Fruit fly (Drosophila melanogaster) whole organism, prepupa: ENCODE measurements around the gene CG32040.

ENCODE experiments used
- Blimp-1 ChIP-seq: fragments of 200-800 bp; sonication (Bioruptor generic); optimal IDR thresholded peaks from 3 replicates; lab custom pipeline; 2017; ENCODE audit warnings: missing biosample characterization, missing genetic modification characterization, mild to moderate bottlenecking, moderate library complexity, missing genetic modification reagents
- CG10669 ChIP-seq: fragments of 200-800 bp; sonication (Bioruptor generic); optimal IDR thresholded peaks from 3 replicates; lab custom pipeline; 2018; ENCODE audit warnings: missing biosample characterization, mild to moderate bottlenecking, missing genetic modification characterization, moderate library complexity
- CG11294 ChIP-seq: fragments of 200-800 bp; sonication (Bioruptor generic); IDR thresholded peaks from 2 replicates; pipeline ENCODE4 v1.3.6; 2022; ENCODE audit warnings: missing biosample characterization, missing genetic modification characterization
- CG11902 ChIP-seq: fragments of 200-800 bp; sonication (Bioruptor generic); optimal IDR thresholded peaks from 3 replicates; lab custom pipeline; 2016; ENCODE audit warnings: missing biosample characterization, missing genetic modification characterization
- CG15336 ChIP-seq: fragments of 200-800 bp; sonication (Bioruptor generic); IDR thresholded peaks from 2 replicates; pipeline ENCODE4 v1.3.6; 2022; ENCODE audit warnings: missing biosample characterization, missing genetic modification characterization
- CG1621 ChIP-seq: fragments of 200-800 bp; sonication (Bioruptor generic); optimal IDR thresholded peaks from 3 replicates; lab custom pipeline; 2018; ENCODE audit warnings: missing biosample characterization, mild to moderate bottlenecking, missing genetic modification characterization
- CG3032 ChIP-seq: fragments of 200-800 bp; optimal IDR thresholded peaks from 2 replicates; lab custom pipeline; 2019; ENCODE audit warnings: missing biosample characterization, mild to moderate bottlenecking, missing genetic modification characterization, moderate library complexity
- CG31627 ChIP-seq: fragments of 200-800 bp; sonication (Bioruptor generic); optimal IDR thresholded peaks from 3 replicates; lab custom pipeline; 2016; ENCODE audit warnings: missing biosample characterization, missing genetic modification characterization
- CG32006 ChIP-seq: fragments of 200-800 bp; sonication (Bioruptor generic); optimal IDR thresholded peaks from 3 replicates; lab custom pipeline; 2017; ENCODE audit warnings: missing biosample characterization, mild to moderate bottlenecking, missing genetic modification characterization
- CG34406 ChIP-seq: fragments of 200-800 bp; sonication (Bioruptor generic); optimal IDR thresholded peaks from 3 replicates; lab custom pipeline; 2016; ENCODE audit warnings: missing biosample characterization, missing genetic modification characterization
- CG3919 ChIP-seq: fragments of 200-800 bp; sonication (Bioruptor generic); optimal IDR thresholded peaks from 3 replicates; lab custom pipeline; 2016; ENCODE audit warnings: missing biosample characterization, missing genetic modification characterization
- CG4318 ChIP-seq: fragments of 200-800 bp; sonication (Bioruptor generic); optimal IDR thresholded peaks from 3 replicates; lab custom pipeline; 2017; ENCODE audit warnings: missing biosample characterization, mild to moderate bottlenecking, missing genetic modification characterization
- CG6163 ChIP-seq: fragments of 200-800 bp; sonication (Bioruptor generic); IDR thresholded peaks from 3 replicates; pipeline ENCODE4 v1.3.6; 2022; ENCODE audit warnings: missing biosample characterization, missing genetic modification characterization
- CG6276 ChIP-seq: fragments of 200-800 bp; sonication (Bioruptor generic); optimal IDR thresholded peaks from 2 replicates; lab custom pipeline; 2017; ENCODE audit warnings: missing biosample characterization, mild to moderate bottlenecking, missing genetic modification characterization
- CG6808 ChIP-seq: fragments of 200-800 bp; sonication (Bioruptor generic); optimal IDR thresholded peaks from 3 replicates; lab custom pipeline; 2017; ENCODE audit warnings: missing biosample characterization, missing genetic modification characterization, mild to moderate bottlenecking, moderate library complexity, missing genetic modification reagents
- CG6854 ChIP-seq: fragments of 200-800 bp; sonication (Bioruptor generic); optimal IDR thresholded peaks from 2 replicates; lab custom pipeline; 2017; ENCODE audit warnings: missing biosample characterization, mild to moderate bottlenecking, missing genetic modification characterization
- CG7368 ChIP-seq: fragments of 200-800 bp; sonication (Bioruptor generic); optimal IDR thresholded peaks from 3 replicates; lab custom pipeline; 2016; ENCODE audit warnings: missing biosample characterization, missing genetic modification characterization
- CG8119 ChIP-seq: fragments of 200-800 bp; sonication (Bioruptor generic); IDR thresholded peaks from 3 replicates; pipeline ENCODE4 v1.3.6; 2022; ENCODE audit warnings: missing biosample characterization, missing genetic modification characterization
- CG8319 ChIP-seq: fragments of 200-800 bp; sonication (Bioruptor generic); optimal IDR thresholded peaks from 3 replicates; lab custom pipeline; 2016; ENCODE audit warnings: missing biosample characterization, missing genetic modification characterization
- CG8632 ChIP-seq: fragments of 200-800 bp; sonication (Bioruptor generic); optimal IDR thresholded peaks from 3 replicates; lab custom pipeline; 2016; ENCODE audit warnings: missing biosample characterization, missing genetic modification characterization
- CG9139 ChIP-seq: fragments of 200-800 bp; sonication (Bioruptor generic); optimal IDR thresholded peaks from 3 replicates; lab custom pipeline; 2017; ENCODE audit warnings: missing biosample characterization, mild to moderate bottlenecking, missing genetic modification characterization
- Eip93F ChIP-seq: fragments of 200-800 bp; sonication (Bioruptor generic); optimal IDR thresholded peaks from 2 replicates; lab custom pipeline; 2016; ENCODE audit warnings: missing biosample characterization, mild to moderate bottlenecking, missing genetic modification characterization
- Ets21C ChIP-seq: fragments of 200-800 bp; sonication (Bioruptor generic); optimal IDR thresholded peaks from 3 replicates; lab custom pipeline; 2016; ENCODE audit warnings: missing biosample characterization, missing genetic modification characterization
- Ets96B ChIP-seq: fragments of 200-800 bp; optimal IDR thresholded peaks from 2 replicates; lab custom pipeline; 2019; ENCODE audit warnings: missing biosample characterization, mild to moderate bottlenecking, missing genetic modification characterization, moderate library complexity
- Hr38 ChIP-seq: sonication (Bioruptor generic); optimal IDR thresholded peaks from 2 replicates; lab custom pipeline; 2016; ENCODE audit warnings: missing biosample characterization, missing genetic modification characterization
- Hr39 ChIP-seq: fragments of 200-800 bp; sonication (Bioruptor generic); optimal IDR thresholded peaks from 2 replicates; lab custom pipeline; 2016; ENCODE audit warnings: missing biosample characterization, missing genetic modification characterization
- Hr4 ChIP-seq: fragments of 200-800 bp; sonication (Bioruptor generic); optimal IDR thresholded peaks from 3 replicates; lab custom pipeline; 2016; ENCODE audit warnings: missing biosample characterization, missing genetic modification characterization
- Lpt ChIP-seq: fragments of 200-800 bp; sonication (Bioruptor generic); optimal IDR thresholded peaks from 3 replicates; lab custom pipeline; 2016; ENCODE audit warnings: missing biosample characterization, missing genetic modification characterization
- Met ChIP-seq: fragments of 200-800 bp; sonication (Bioruptor generic); optimal IDR thresholded peaks from 3 replicates; lab custom pipeline; 2016; ENCODE audit warnings: missing biosample characterization, missing genetic modification characterization
- OdsH ChIP-seq: fragments of 200-800 bp; sonication (Bioruptor generic); optimal IDR thresholded peaks from 3 replicates; lab custom pipeline; 2016; ENCODE audit warnings: missing biosample characterization, missing genetic modification characterization
- Smox ChIP-seq: fragments of 200-800 bp; sonication (Bioruptor generic); optimal IDR thresholded peaks from 3 replicates; lab custom pipeline; 2016; ENCODE audit warnings: missing biosample characterization, missing genetic modification characterization
- Sox102F ChIP-seq: fragments of 200-800 bp; sonication (Bioruptor generic); optimal IDR thresholded peaks from 2 replicates; lab custom pipeline; 2016; ENCODE audit warnings: missing biosample characterization, mild to moderate bottlenecking, missing genetic modification characterization
- Sox14 ChIP-seq: fragments of 200-800 bp; sonication (Bioruptor generic); optimal IDR thresholded peaks from 3 replicates; lab custom pipeline; 2016; ENCODE audit warnings: missing biosample characterization, missing genetic modification characterization
- Sox15 ChIP-seq: fragments of 200-800 bp; sonication (Bioruptor generic); optimal IDR thresholded peaks from 3 replicates; lab custom pipeline; 2016; ENCODE audit warnings: missing biosample characterization, missing genetic modification characterization
- achi ChIP-seq: fragments of 200-800 bp; sonication (Bioruptor generic); optimal IDR thresholded peaks from 3 replicates; lab custom pipeline; 2016; ENCODE audit warnings: missing biosample characterization, missing genetic modification characterization
- acj6 ChIP-seq: fragments of 200-800 bp; sonication (Bioruptor generic); optimal IDR thresholded peaks from 3 replicates; lab custom pipeline; 2016; ENCODE audit warnings: missing biosample characterization, missing genetic modification characterization
- dac ChIP-seq: fragments of 200-800 bp; sonication (Bioruptor generic); optimal IDR thresholded peaks from 2 replicates; lab custom pipeline; 2017; ENCODE audit warnings: missing biosample characterization, mild to moderate bottlenecking, missing genetic modification characterization
- dsx ChIP-seq: fragments of 200-800 bp; optimal IDR thresholded peaks from 3 replicates; lab custom pipeline; 2019; ENCODE audit warnings: missing biosample characterization, mild to moderate bottlenecking, missing genetic modification characterization, moderate library complexity; ENCODE audit not compliant: poor library complexity, severe bottlenecking
- eg ChIP-seq: fragments of 200-800 bp; sonication (Bioruptor generic); IDR thresholded peaks from 3 replicates; pipeline ENCODE4 v1.3.6; 2022; ENCODE audit warnings: missing biosample characterization, missing genetic modification characterization
- esn ChIP-seq: fragments of 200-800 bp; sonication (Bioruptor generic); optimal IDR thresholded peaks from 2 replicates; lab custom pipeline; 2016; ENCODE audit warnings: missing biosample characterization, mild to moderate bottlenecking, missing genetic modification characterization, moderate library complexity
- fd59A ChIP-seq: fragments of 200-800 bp; sonication (Bioruptor generic); optimal IDR thresholded peaks from 2 replicates; lab custom pipeline; 2017; ENCODE audit warnings: missing biosample characterization, mild to moderate bottlenecking, missing genetic modification characterization, missing genetic modification reagents
- fd85E ChIP-seq: fragments of 200-800 bp; sonication (Bioruptor generic); optimal IDR thresholded peaks from 3 replicates; lab custom pipeline; 2016; ENCODE audit warnings: missing biosample characterization, missing genetic modification characterization
- fkh ChIP-seq: fragments of 200-800 bp; sonication (Bioruptor generic); optimal IDR thresholded peaks from 3 replicates; lab custom pipeline; 2017; ENCODE audit warnings: missing biosample characterization, mild to moderate bottlenecking, missing genetic modification characterization, moderate library complexity
- lz ChIP-seq: fragments of 200-800 bp; sonication (Bioruptor generic); optimal IDR thresholded peaks from 3 replicates; lab custom pipeline; 2016; ENCODE audit warnings: missing biosample characterization, missing genetic modification characterization
- net ChIP-seq: fragments of 200-800 bp; sonication (Bioruptor generic); optimal IDR thresholded peaks from 3 replicates; lab custom pipeline; 2016; ENCODE audit warnings: missing biosample characterization, missing genetic modification characterization
- pdm3 ChIP-seq: fragments of 200-800 bp; sonication (Bioruptor generic); optimal IDR thresholded peaks from 3 replicates; lab custom pipeline; 2016; ENCODE audit warnings: missing biosample characterization, missing genetic modification characterization
- salr ChIP-seq, 2 experiments: fragments of 200-800 bp; sonication (Bioruptor generic); optimal IDR thresholded peaks; 3 replicates each; lab custom pipeline; 2016 to 2018; ENCODE audit warnings: missing biosample characterization in 2 of 2, missing genetic modification characterization in 2 of 2, mild to moderate bottlenecking in 1 of 2
- spab ChIP-seq: fragments of 200-800 bp; sonication (Bioruptor generic); optimal IDR thresholded peaks from 2 replicates; lab custom pipeline; 2017; ENCODE audit warnings: missing biosample characterization, mild to moderate bottlenecking, missing genetic modification characterization, missing genetic modification reagents
- ss ChIP-seq, 2 experiments: fragments of 200-800 bp; sonication (Bioruptor generic); optimal IDR thresholded peaks; 2 replicates in 1 of 2; 3 replicates in 1 of 2; lab custom pipeline; 2017 to 2018; ENCODE audit warnings: mild to moderate bottlenecking in 2 of 2, missing biosample characterization in 2 of 2, missing genetic modification characterization in 2 of 2, moderate library complexity in 1 of 2
- svp ChIP-seq: fragments of 200-800 bp; sonication (Bioruptor generic); peaks from one replicate; lab custom pipeline; 2016; ENCODE audit warnings: missing biosample characterization, missing genetic modification characterization
- topi ChIP-seq: fragments of 200-800 bp; sonication (Bioruptor generic); optimal IDR thresholded peaks from 3 replicates; lab custom pipeline; 2016; ENCODE audit warnings: missing biosample characterization, missing genetic modification characterization
- vri ChIP-seq: fragments of 200-800 bp; sonication (Bioruptor generic); optimal IDR thresholded peaks from 3 replicates; lab custom pipeline; 2016; ENCODE audit warnings: missing biosample characterization, mild to moderate bottlenecking, missing genetic modification characterization

The CG32040 gene

dm6 chr3L:9337942-9338468 is 15.8 kb upstream of the CG32040 start:
- TF ChIP-seq OdsH (no peak), CG6854 (GFP tag; lab: Kevin White, UChicago) (no peak), CG31627 (no peak), CG11902 (GFP tag; lab: Kevin White, UChicago) (no peak), spab (GFP tag; lab: Kevin White, UChicago) (no peak), Hr38 (GFP tag; lab: Kevin White, UChicago) (no peak), dsx (GFP tag; lab: Kevin White, UChicago) (peak; percentile 6), CG6276 (GFP tag; lab: Kevin White, UChicago) (no peak), CG7368 (GFP tag; lab: Kevin White, UChicago) (no peak), esn (GFP tag; lab: Kevin White, UChicago) (no peak), CG3919 (no peak), salr (GFP tag; optimal IDR thresholded peaks at IDR 0.05; lab: Kevin White, UChicago) (no peak), Ets96B (no peak), Met (GFP tag; lab: Kevin White, UChicago) (no peak), Smox (GFP tag; lab: Kevin White, UChicago) (no peak), CG6808 (GFP tag; lab: Kevin White, UChicago) (no peak), CG3032 (tag; lab: Kevin White, UChicago) (no peak), Sox102F (peak; percentile 5), fd85E (GFP tag; lab: Kevin White, UChicago) (no peak), CG8632 (GFP tag; lab: Kevin White, UChicago) (no peak), CG6163 (GFP tag; lab: Robert Waterston, UW) (0 out of 3 replicates have a peak, but pooled peaks have one; percentile 37), pdm3 (GFP tag; lab: Kevin White, UChicago) (no peak), dac (GFP tag; lab: Kevin White, UChicago) (no peak), lz (GFP tag; lab: Kevin White, UChicago) (no peak), topi (GFP tag; lab: Kevin White, UChicago) (no peak), Hr39 (GFP tag; lab: Kevin White, UChicago) (no peak), Blimp-1 (GFP tag; lab: Kevin White, UChicago) (no peak), CG8319 (GFP tag; lab: Kevin White, UChicago) (no peak), fd59A (GFP tag; lab: Kevin White, UChicago) (no peak), CG15336 (GFP tag; lab: Robert Waterston, UW) (0 out of 2 replicates have a peak, but pooled peaks have one; percentile 20), svp (peak; percentile 72), vri (GFP tag; lab: Kevin White, UChicago) (no peak), CG4318 (GFP tag; lab: Kevin White, UChicago) (no peak), CG11294 (GFP tag; lab: Robert Waterston, UW) (no peak), CG34406 (GFP tag; lab: Kevin White, UChicago) (no peak), acj6 (GFP tag; lab: Kevin White, UChicago) (no peak), fkh (GFP tag; lab: Kevin White, UChicago) (peak; percentile 10), Eip93F (GFP tag; lab: Kevin White, UChicago) (no peak), Ets21C (GFP tag; lab: Kevin White, UChicago) (no peak), net (GFP tag; lab: Kevin White, UChicago) (no peak), Hr4 (GFP tag; lab: Kevin White, UChicago) (no peak), Lpt (GFP tag; lab: Kevin White, UChicago) (peak; percentile 26), eg (no peak), ss (GFP tag; optimal IDR thresholded peaks at IDR 0.05; lab: Kevin White, UChicago) (peak in 1 of 2 experiments; percentile 42), achi (GFP tag; lab: Kevin White, UChicago) (no peak), CG10669 (GFP tag; lab: Kevin White, UChicago) (no peak), CG32006 (GFP tag; lab: Kevin White, UChicago) (no peak), Sox14 (GFP tag; lab: Kevin White, UChicago) (peak; percentile 48), CG8119 (GFP tag; lab: Robert Waterston, UW) (no peak), CG1621 (tag; lab: Kevin White, UChicago) (no peak), Sox15 (GFP tag; lab: Kevin White, UChicago) (no peak), CG9139 (GFP tag; lab: Kevin White, UChicago) (peak; percentile 38)
